Worm (Caenorhabditis elegans) whole organism, L1 larva: Measurements from ENCODE around the gene T03E6.8.

ENCODE experiments used
- Y116A8C.19 ChIP-seq: sonication (generic microtip); optimal IDR thresholded peaks from 2 replicates; lab custom pipeline; 2016; ENCODE audit warnings: missing compliant biosample characterization, missing genetic modification characterization, borderline replicate concordance
- lin-13 ChIP-seq: fragments of 150-350 bp; optimal IDR thresholded peaks from 2 replicates; lab custom pipeline; 2014; ENCODE audit warnings: missing biosample characterization, missing genetic modification reagents, missing genetic modification characterization
- mep-1 ChIP-seq: fragments of 150-350 bp; optimal IDR thresholded peaks from 2 replicates; lab custom pipeline; 2014; ENCODE audit warnings: missing biosample characterization, missing genetic modification characterization
- pag-3 ChIP-seq: sonication (generic microtip); optimal IDR thresholded peaks from 2 replicates; lab custom pipeline; 2017; ENCODE audit warnings: missing genetic modification characterization, mild to moderate bottlenecking, missing compliant biosample characterization, antibody characterized with exemption, borderline replicate concordance; ENCODE audit not compliant: insufficient read depth
- unc-62 ChIP-seq: fragments of 150-350 bp; optimal IDR thresholded peaks from 2 replicates; lab custom pipeline; 2014; ENCODE audit warnings: missing biosample characterization, missing genetic modification reagents, missing genetic modification characterization
- unc-86 ChIP-seq: sonication (generic microtip); optimal IDR thresholded peaks from 2 replicates; lab custom pipeline; 2016; ENCODE audit warnings: missing genetic modification characterization, missing compliant biosample characterization
- ztf-4 ChIP-seq: fragments of 150-350 bp; optimal IDR thresholded peaks from 2 replicates; lab custom pipeline; 2014; ENCODE audit warnings: missing biosample characterization, missing genetic modification characterization

- TF ChIP-seq mep-1 (tag; lab: Kevin White, UChicago) (no peak), ztf-4 (no peak), pag-3 (tag; lab: Kevin White, UChicago) (no peak), Y116A8C.19 (no peak), unc-62 (no peak), lin-13 (GFP tag; lab: Kevin White, UChicago) (no peak), unc-86 (tag; lab: Kevin White, UChicago) (no peak)
Observed at ce11 chrV:16592947-16593791, 9.8 kb downstream of the T03E6.8 start.
